Fruit fly (Drosophila melanogaster) whole organism, embryonic: ENCODE results near the gene Jhbp12.

Experiments used
- Aef1 ChIP-seq: fragments of 200-800 bp; sonication (Bioruptor generic); IDR thresholded peaks from 3 replicates; pipeline ENCODE4 v1.3.6; 2022; ENCODE audit warnings: missing biosample characterization, missing genetic modification characterization
- Antp ChIP-seq: fragments of 200-800 bp; sonication (Bioruptor generic); optimal IDR thresholded peaks from 3 replicates; lab custom pipeline; 2016; ENCODE audit warnings: missing biosample characterization, missing genetic modification characterization
- B-H1 ChIP-seq: fragments of 200-800 bp; sonication (Bioruptor generic); IDR thresholded peaks from 3 replicates; pipeline ENCODE4 v1.3.6; 2022; ENCODE audit warnings: missing biosample characterization, missing genetic modification characterization
- CG10366 ChIP-seq: fragments of 200-800 bp; sonication (Bioruptor generic); IDR thresholded peaks from 2 replicates; pipeline ENCODE4 v1.3.6; 2022; ENCODE audit warnings: missing biosample characterization, missing genetic modification characterization
- CG10654 ChIP-seq: fragments of 200-800 bp; sonication (Bioruptor generic); optimal IDR thresholded peaks from 2 replicates; lab custom pipeline; 2016; ENCODE audit warnings: missing biosample characterization, missing genetic modification characterization
- CG11247 ChIP-seq: fragments of 200-800 bp; sonication (Bioruptor generic); IDR thresholded peaks from 2 replicates; pipeline ENCODE4 v1.3.6; 2022; ENCODE audit warnings: missing biosample characterization, missing genetic modification characterization
- CG11723 ChIP-seq: fragments of 200-800 bp; sonication (Bioruptor generic); optimal IDR thresholded peaks from 2 replicates; lab custom pipeline; 2017; ENCODE audit warnings: missing biosample characterization, mild to moderate bottlenecking, missing genetic modification characterization
- CG12769 ChIP-seq: fragments of 200-800 bp; sonication (Bioruptor generic); optimal IDR thresholded peaks from 2 replicates; lab custom pipeline; 2019; ENCODE audit warnings: missing biosample characterization, mild to moderate bottlenecking, missing genetic modification characterization, moderate library complexity
- CG14965 ChIP-seq: fragments of 200-800 bp; sonication (Bioruptor generic); optimal IDR thresholded peaks from 2 replicates; lab custom pipeline; 2016; ENCODE audit warnings: missing biosample characterization, missing genetic modification characterization, borderline replicate concordance
- CG15269 ChIP-seq: fragments of 200-800 bp; sonication (Bioruptor generic); optimal IDR thresholded peaks from 2 replicates; lab custom pipeline; 2018; ENCODE audit warnings: missing biosample characterization, mild to moderate bottlenecking, missing genetic modification characterization, moderate library complexity
- CG1647 ChIP-seq: fragments of 200-800 bp; sonication (Bioruptor generic); optimal IDR thresholded peaks from 3 replicates; lab custom pipeline; 2016; ENCODE audit warnings: missing biosample characterization, missing genetic modification characterization
- CG16863 ChIP-seq: fragments of 200-800 bp; sonication (Bioruptor generic); optimal IDR thresholded peaks from 3 replicates; lab custom pipeline; 2016; ENCODE audit warnings: missing biosample characterization, missing genetic modification characterization
- CG32532 ChIP-seq: fragments of 200-800 bp; sonication (Bioruptor generic); IDR thresholded peaks from 2 replicates; pipeline ENCODE4 v1.3.6; 2022; ENCODE audit warnings: missing biosample characterization, missing genetic modification characterization
- CG33557 ChIP-seq: fragments of 200-800 bp; sonication (Bioruptor generic); optimal IDR thresholded peaks from 2 replicates; lab custom pipeline; 2019; ENCODE audit warnings: missing biosample characterization, mild to moderate bottlenecking, missing genetic modification characterization, moderate library complexity
- CG3847 ChIP-seq: fragments of 200-800 bp; sonication (Bioruptor generic); IDR thresholded peaks from 2 replicates; pipeline ENCODE4 v1.3.6; 2022; ENCODE audit warnings: missing biosample characterization, missing genetic modification characterization
- CG42726 ChIP-seq: fragments of 200-800 bp; sonication (Bioruptor generic); IDR thresholded peaks from 2 replicates; pipeline ENCODE4 v1.3.6; 2022; ENCODE audit warnings: missing biosample characterization, missing genetic modification characterization; ENCODE audit not compliant: partially characterized antibody
- CG5953 ChIP-seq: fragments of 200-800 bp; sonication (Bioruptor generic); IDR thresholded peaks from 2 replicates; pipeline ENCODE4 v1.3.6; 2022; ENCODE audit warnings: missing biosample characterization, missing genetic modification characterization
- CG6254 ChIP-seq: fragments of 200-800 bp; sonication (Bioruptor generic); optimal IDR thresholded peaks from 3 replicates; lab custom pipeline; 2017; ENCODE audit warnings: mild to moderate bottlenecking, missing biosample characterization, missing genetic modification reagents, missing genetic modification characterization
- CG6813 ChIP-seq: fragments of 200-800 bp; sonication (Bioruptor generic); optimal IDR thresholded peaks from 2 replicates; lab custom pipeline; 2017; ENCODE audit warnings: missing biosample characterization, missing genetic modification characterization, mild to moderate bottlenecking, moderate library complexity, missing genetic modification reagents
- CG8089 ChIP-seq: fragments of 200-800 bp; sonication (Bioruptor generic); optimal IDR thresholded peaks from 3 replicates; lab custom pipeline; 2016; ENCODE audit warnings: missing biosample characterization, missing genetic modification characterization
- CG8359 ChIP-seq: fragments of 200-800 bp; sonication (Bioruptor generic); optimal IDR thresholded peaks from 2 replicates; lab custom pipeline; 2017; ENCODE audit warnings: missing biosample characterization, mild to moderate bottlenecking, missing genetic modification characterization, borderline replicate concordance
- Dbx ChIP-seq: fragments of 200-800 bp; sonication (Bioruptor generic); IDR thresholded peaks from 3 replicates; pipeline ENCODE4 v1.3.6; 2022; ENCODE audit warnings: missing biosample characterization, missing genetic modification characterization
- ERR ChIP-seq: fragments of 200-800 bp; sonication (Bioruptor generic); optimal IDR thresholded peaks from 2 replicates; lab custom pipeline; 2016; ENCODE audit warnings: missing biosample characterization, missing genetic modification characterization
- Gug ChIP-seq: fragments of 200-800 bp; sonication (Bioruptor generic); IDR thresholded peaks from 4 replicates; pipeline ENCODE4 v1.3.6; 2022; ENCODE audit warnings: missing biosample characterization, missing genetic modification characterization
- Hmx ChIP-seq: fragments of 200-800 bp; sonication (Bioruptor generic); optimal IDR thresholded peaks from 2 replicates; lab custom pipeline; 2016; ENCODE audit warnings: missing biosample characterization, missing genetic modification characterization
- Hr3 ChIP-seq: fragments of 200-800 bp; sonication (Bioruptor generic); optimal IDR thresholded peaks from 3 replicates; lab custom pipeline; 2016; ENCODE audit warnings: missing biosample characterization, missing genetic modification characterization
- Lhr ChIP-seq: fragments of 200-800 bp; sonication (Bioruptor generic); optimal IDR thresholded peaks from 3 replicates; lab custom pipeline; 2017; ENCODE audit warnings: mild to moderate bottlenecking, missing biosample characterization, missing genetic modification reagents, missing genetic modification characterization
- Oaz ChIP-seq: fragments of 200-800 bp; sonication (Bioruptor generic); IDR thresholded peaks from 2 replicates; pipeline ENCODE4 v1.3.6; 2022; ENCODE audit warnings: missing biosample characterization, missing genetic modification characterization
- Scr ChIP-seq: fragments of 200-800 bp; sonication (Bioruptor generic); IDR thresholded peaks from 2 replicates; pipeline ENCODE4 v1.3.6; 2022; ENCODE audit warnings: missing biosample characterization, missing genetic modification characterization; ENCODE audit not compliant: partially characterized antibody
- TFAM ChIP-seq: fragments of 200-800 bp; sonication (Bioruptor generic); optimal IDR thresholded peaks from 2 replicates; lab custom pipeline; 2017; ENCODE audit warnings: missing biosample characterization, missing genetic modification characterization, inconsistent platforms
- ac ChIP-seq: fragments of 200-800 bp; sonication (Bioruptor generic); optimal IDR thresholded peaks from 3 replicates; lab custom pipeline; 2017; ENCODE audit warnings: missing biosample characterization, mild to moderate bottlenecking, missing genetic modification characterization
- amos ChIP-seq: fragments of 200-800 bp; sonication (Bioruptor generic); IDR thresholded peaks from 2 replicates; pipeline ENCODE4 v1.3.6; 2022; ENCODE audit warnings: missing biosample characterization, missing genetic modification characterization; ENCODE audit not compliant: partially characterized antibody
- bbx ChIP-seq: fragments of 200-800 bp; sonication (Bioruptor generic); IDR thresholded peaks from 2 replicates; pipeline ENCODE4 v1.3.6; 2022; ENCODE audit warnings: missing biosample characterization, missing genetic modification characterization; ENCODE audit not compliant: partially characterized antibody
- bowl ChIP-seq: fragments of 200-800 bp; sonication (Bioruptor generic); IDR thresholded peaks from 2 replicates; pipeline ENCODE4 v1.3.6; 2022; ENCODE audit warnings: missing biosample characterization, missing genetic modification characterization
- br ChIP-seq: fragments of >200 bp; optimal IDR thresholded peaks from 2 replicates; lab custom pipeline; 2017
- ci ChIP-seq: fragments of 200-800 bp; sonication (Bioruptor generic); IDR thresholded peaks from 3 replicates; pipeline ENCODE4 v1.3.6; 2022; ENCODE audit warnings: missing biosample characterization, missing genetic modification characterization
- cwo ChIP-seq: fragments of 200-800 bp; sonication (Bioruptor generic); optimal IDR thresholded peaks from 3 replicates; lab custom pipeline; 2017; ENCODE audit warnings: missing biosample characterization, missing genetic modification characterization, mild to moderate bottlenecking, moderate library complexity, missing genetic modification reagents
- disco-r ChIP-seq: fragments of 200-800 bp; sonication (Bioruptor generic); optimal IDR thresholded peaks from 2 replicates; lab custom pipeline; 2016; ENCODE audit warnings: missing biosample characterization, missing genetic modification characterization
- ems ChIP-seq: fragments of 200-800 bp; sonication (Bioruptor generic); optimal IDR thresholded peaks from 3 replicates; lab custom pipeline; 2016; ENCODE audit warnings: missing biosample characterization, missing genetic modification characterization
- exex ChIP-seq: fragments of 200-800 bp; sonication (Bioruptor generic); optimal IDR thresholded peaks from 4 replicates; lab custom pipeline; 2018; ENCODE audit warnings: missing biosample characterization, mild to moderate bottlenecking, missing genetic modification characterization, moderate library complexity
- grau ChIP-seq: fragments of 200-800 bp; optimal IDR thresholded peaks from 3 replicates; lab custom pipeline; 2019; ENCODE audit warnings: missing biosample characterization, mild to moderate bottlenecking, missing genetic modification characterization, moderate library complexity
- ham ChIP-seq: fragments of 200-800 bp; sonication (Bioruptor generic); IDR thresholded peaks from 2 replicates; pipeline ENCODE4 v1.3.6; 2022; ENCODE audit warnings: missing biosample characterization, missing genetic modification characterization
- kah ChIP-seq: fragments of 200-800 bp; sonication (Bioruptor generic); optimal IDR thresholded peaks from 2 replicates; lab custom pipeline; 2018; ENCODE audit warnings: missing biosample characterization, mild to moderate bottlenecking, missing genetic modification characterization
- kay ChIP-seq: fragments of 200-800 bp; sonication (Bioruptor generic); optimal IDR thresholded peaks from 2 replicates; lab custom pipeline; 2016; ENCODE audit warnings: missing biosample characterization, missing genetic modification characterization
- so ChIP-seq: fragments of 200-800 bp; sonication (Bioruptor generic); IDR thresholded peaks from 3 replicates; pipeline ENCODE4 v1.3.6; 2022; ENCODE audit warnings: missing biosample characterization, missing genetic modification characterization
- stc ChIP-seq: fragments of 200-800 bp; sonication (Bioruptor generic); IDR thresholded peaks from 2 replicates; pipeline ENCODE4 v1.3.6; 2022; ENCODE audit warnings: missing biosample characterization, missing genetic modification characterization
- tll ChIP-seq, 2 experiments: fragments of 200-800 bp in 1 of 2; fragments of >200 bp in 1 of 2; sonication (Bioruptor generic) in 1 of 2; optimal IDR thresholded peaks; 2 replicates each; lab custom pipeline; 2017 to 2019; ENCODE audit warnings: missing biosample characterization in 2 of 2, missing genetic modification characterization in 2 of 2, mild to moderate bottlenecking in 1 of 2, moderate library complexity in 1 of 2
- twi ChIP-seq: fragments of 200-800 bp; optimal IDR thresholded peaks from 2 replicates; lab custom pipeline; 2019; ENCODE audit warnings: missing biosample characterization, mild to moderate bottlenecking, missing genetic modification characterization, moderate library complexity

Jhbp12 gene

dm6 chr3R:24556554-24556953, 32.0 kb downstream of the Jhbp12 start (continued):
- TF ChIP-seq Gug (GFP tag; lab: Robert Waterston, UW) = no peak
- 0 out of 2 replicates have a peak, but pooled peaks have one; percentile 3 for TF ChIP-seq CG42726 (GFP tag; lab: Robert Waterston, UW)
- peak; percentile 53; the same call in 1 of the 2 replicates for TF ChIP-seq bbx (GFP tag; lab: Robert Waterston, UW)
- TF ChIP-seq CG3847 (GFP tag; lab: Robert Waterston, UW) = no peak

dm6 chr3R:24557020-24557465, 32.4 kb downstream of the Jhbp12 start:
- TF ChIP-seq CG14965 (GFP tag; lab: Kevin White, UChicago) (no peak), Hr3 (GFP tag; lab: Kevin White, UChicago) (peak; percentile 64), Lhr (GFP tag; lab: Kevin White, UChicago) (peak; percentile 72), ac (no peak), tll (GFP tag; optimal IDR thresholded peaks at IDR 0.05; lab: Kevin White, UChicago) (no peak), CG11247 (peak; percentile 83), Dbx (GFP tag; lab: Robert Waterston, UW) (peak; percentile 85), br (lab: Kevin White, UChicago) (no peak), CG32532 (GFP tag; lab: Robert Waterston, UW) (peak; percentile 89), ERR (peak; percentile 50), twi (peak; percentile 32), CG33557 (peak; percentile 43), disco-r (no peak), CG15269 (peak; percentile 65), B-H1 (GFP tag; lab: Robert Waterston, UW) (no peak; the same call in 2 of the 3 replicates), Oaz (GFP tag; lab: Robert Waterston, UW) (no peak), CG8089 (peak; percentile 63), kah (GFP tag; lab: Kevin White, UChicago) (no peak), so (GFP tag; lab: Robert Waterston, UW) (peak; percentile 14; the same call in 1 of the 3 replicates), CG10366 (GFP tag; lab: Robert Waterston, UW) (peak; percentile 53; the same call in 1 of the 2 replicates), CG5953 (GFP tag; lab: Robert Waterston, UW) (peak; percentile 48; the same call in 1 of the 2 replicates), CG11723 (GFP tag; lab: Kevin White, UChicago) (no peak), ci (GFP tag; lab: Robert Waterston, UW) (peak; percentile 83), amos (GFP tag; lab: Robert Waterston, UW) (peak; percentile 80; the same call in 1 of the 2 replicates), CG8359 (GFP tag; lab: Kevin White, UChicago) (no peak), cwo (no peak), CG6813 (no peak), Aef1 (GFP tag; lab: Robert Waterston, UW) (peak; percentile 61), ham (no peak; the same call in 1 of the 2 replicates), CG12769 (tag; lab: Kevin White, UChicago) (peak; percentile 69), CG42726 (GFP tag; lab: Robert Waterston, UW) (peak; percentile 97), CG16863 (GFP tag; lab: Kevin White, UChicago) (peak; percentile 61), CG6254 (GFP tag; lab: Kevin White, UChicago) (no peak), Antp (GFP tag; lab: Kevin White, UChicago) (peak; percentile 42), stc (GFP tag; lab: Robert Waterston, UW) (no peak), CG10654 (GFP tag; lab: Kevin White, UChicago) (no peak), Hmx (no peak), ems (GFP tag; lab: Kevin White, UChicago) (peak; percentile 54), exex (peak; percentile 21), Scr (GFP tag; lab: Robert Waterston, UW) (peak; percentile 68), CG1647 (peak; percentile 5), bowl (GFP tag; lab: Robert Waterston, UW) (peak; percentile 45; the same call in 1 of the 2 replicates), kay (GFP tag; lab: Kevin White, UChicago) (peak; percentile 18), grau (tag; lab: Kevin White, UChicago) (peak; percentile 71), TFAM (GFP tag; lab: Kevin White, UChicago) (no peak)
